Fruit fly (Drosophila melanogaster): Measurements from ENCODE around the gene Teh1.

- no peak for TF ChIP-seq psq (optimal IDR thresholded peaks at IDR 0.05)
- TF ChIP-seq h (optimal IDR thresholded peaks at IDR 0.05), result no peak
These were observed 5.2 kb upstream of the Teh1 start for dm6 chr3R:9872815-9873752.
